Fruit fly (Drosophila melanogaster): ENCODE results near the gene Dhc16F.

The Dhc16F gene

dm6 chrX:18092810-18093222 is 28.5 kb downstream of the Dhc16F start, which contains the start of gene RhoGAP16F (continued):
- TF ChIP-seq CG15269 (tag; optimal IDR thresholded peaks at IDR 0.05) (peak; percentile 85), Sry-δ (GFP tag; optimal IDR thresholded peaks at IDR 0.05) (peak; percentile 19), NC2β (GFP tag; optimal IDR thresholded peaks at IDR 0.05) (peak; percentile 63), NK7.1 (GFP tag; optimal IDR thresholded peaks at IDR 0.05) (peak; percentile 45), CG9932 (GFP tag; IDR thresholded peaks at IDR 0.05) (peak; percentile 90), HLH4C (GFP tag; IDR thresholded peaks at IDR 0.05; ENCODE audit: partially characterized antibody) (no peak), mirr (GFP tag; optimal IDR thresholded peaks at IDR 0.05) (peak; percentile 29), CG9727 (GFP tag; optimal IDR thresholded peaks at IDR 0.05) (peak; percentile 84), CG3065 (GFP tag; optimal IDR thresholded peaks at IDR 0.05) (peak; percentile 73), CG11560 (tag; IDR thresholded peaks at IDR 0.05) (peak; percentile 64), bowl (GFP tag; IDR thresholded peaks at IDR 0.05) (0 out of 2 replicates have a peak, but pooled peaks have one; percentile 27), Dfd (GFP tag; optimal IDR thresholded peaks at IDR 0.05) (no peak), Hand (GFP tag; optimal IDR thresholded peaks at IDR 0.05) (no peak), exex (tag; optimal IDR thresholded peaks at IDR 0.05) (peak; percentile 57), Fer3 (tag; optimal IDR thresholded peaks at IDR 0.05) (peak; percentile 84), pros (GFP tag; optimal IDR thresholded peaks at IDR 0.05) (no peak), Meics (GFP tag; optimal IDR thresholded peaks at IDR 0.05) (peak; percentile 83), Asciz (GFP tag; optimal IDR thresholded peaks at IDR 0.05) (peak; percentile 74), lbe (GFP tag; optimal IDR thresholded peaks at IDR 0.05) (peak; percentile 74), Dip2 (GFP tag; IDR thresholded peaks at IDR 0.05) (no peak), croc (GFP tag; conservative IDR thresholded peaks at IDR 0.05) (peak; percentile 64), CG17385 (GFP tag; optimal IDR thresholded peaks at IDR 0.05) (peak; percentile 76), Rx (GFP tag; IDR thresholded peaks at IDR 0.05) (peak; percentile 53; the same call in 1 of the 2 replicates), GATAe (GFP tag; conservative IDR thresholded peaks at IDR 0.05) (no peak), repo (GFP tag; optimal IDR thresholded peaks at IDR 0.05) (peak; percentile 64), CG18599 (GFP tag; optimal IDR thresholded peaks at IDR 0.05) (peak; percentile 88), kay (GFP tag; optimal IDR thresholded peaks at IDR 0.05) (peak; percentile 75), CG8290 (GFP tag; optimal IDR thresholded peaks at IDR 0.05) (peak; percentile 79), CG8290 (tag; optimal IDR thresholded peaks at IDR 0.05) (peak; percentile 49 to 69), CG10321 (GFP tag; IDR thresholded peaks at IDR 0.05) (peak; percentile 43; the same call in 1 of the 2 replicates), Hr3 (GFP tag; optimal IDR thresholded peaks at IDR 0.05) (peak; percentile 88), dysf (GFP tag; IDR thresholded peaks at IDR 0.05) (peak; percentile 88), Atf6 (GFP tag; IDR thresholded peaks at IDR 0.05) (peak; percentile 83), CG16863 (GFP tag; optimal IDR thresholded peaks at IDR 0.05) (peak; percentile 73), sisA (GFP tag; IDR thresholded peaks at IDR 0.05) (peak; percentile 88), lab (GFP tag; optimal IDR thresholded peaks at IDR 0.05) (peak; percentile 89), dmrt11E (tag; optimal IDR thresholded peaks at IDR 0.05) (peak; percentile 84), Hmr (GFP tag; optimal IDR thresholded peaks at IDR 0.05) (peak; percentile 81), btn (GFP tag; optimal IDR thresholded peaks at IDR 0.05) (no peak), HLH3B (GFP tag; IDR thresholded peaks at IDR 0.05) (peak; percentile 85), CG33213 (GFP tag; optimal IDR thresholded peaks at IDR 0.05) (peak; percentile 59), Hey (tag; optimal IDR thresholded peaks at IDR 0.05) (no peak), CG17186 (GFP tag; optimal IDR thresholded peaks at IDR 0.05) (no peak), az2 (GFP tag; optimal IDR thresholded peaks at IDR 0.05) (peak; percentile 88), da (GFP tag; optimal IDR thresholded peaks at IDR 0.05) (peak; percentile 9), rib (GFP tag; IDR thresholded peaks at IDR 0.05) (peak; percentile 52), NFAT (GFP tag; IDR thresholded peaks at IDR 0.05) (peak; percentile 84), Blimp-1 (GFP tag; optimal IDR thresholded peaks at IDR 0.05) (peak; percentile 74), dmrt99B (tag; optimal IDR thresholded peaks at IDR 0.05) (peak; percentile 83), CG5953 (GFP tag; IDR thresholded peaks at IDR 0.05) (peak; percentile 64; the same call in 1 of the 2 replicates), hth (optimal IDR thresholded peaks at IDR 0.05) (no peak), dati (GFP tag; IDR thresholded peaks at IDR 0.05) (no peak)
